Fruit fly (Drosophila melanogaster) whole organism, embryonic: ENCODE results near the gene CAH7.

Experiments used
- CG10274 ChIP-seq: fragments of 200-800 bp; sonication (Bioruptor generic); optimal IDR thresholded peaks from 3 replicates; lab custom pipeline; 2017; ENCODE audit warnings: missing biosample characterization, mild to moderate bottlenecking, missing genetic modification characterization
- CG10543 ChIP-seq: fragments of 200-800 bp; sonication (Bioruptor generic); optimal IDR thresholded peaks from 3 replicates; lab custom pipeline; 2017; ENCODE audit warnings: missing biosample characterization, mild to moderate bottlenecking, missing genetic modification characterization, moderate library complexity
- CG14667 ChIP-seq: fragments of 200-800 bp; sonication (Bioruptor generic); IDR thresholded peaks from 2 replicates; pipeline ENCODE4 v1.3.6; 2022; ENCODE audit warnings: missing biosample characterization, missing genetic modification characterization
- CG14965 ChIP-seq: fragments of 200-800 bp; sonication (Bioruptor generic); optimal IDR thresholded peaks from 2 replicates; lab custom pipeline; 2016; ENCODE audit warnings: missing biosample characterization, missing genetic modification characterization, borderline replicate concordance
- CG15073 ChIP-seq: fragments of 200-800 bp; sonication (Bioruptor generic); optimal IDR thresholded peaks from 2 replicates; lab custom pipeline; 2016; ENCODE audit warnings: missing biosample characterization, missing genetic modification characterization
- CG15479 ChIP-seq: fragments of 200-800 bp; sonication (Bioruptor generic); optimal IDR thresholded peaks from 3 replicates; lab custom pipeline; 2019; ENCODE audit warnings: missing biosample characterization, mild to moderate bottlenecking, missing genetic modification characterization, moderate library complexity
- CG18476 ChIP-seq: fragments of 200-800 bp; sonication (Bioruptor generic); optimal IDR thresholded peaks from 2 replicates; lab custom pipeline; 2016; ENCODE audit warnings: missing biosample characterization, mild to moderate bottlenecking, missing genetic modification characterization
- CG2120 ChIP-seq: fragments of 200-800 bp; sonication (Bioruptor generic); optimal IDR thresholded peaks from 3 replicates; lab custom pipeline; 2016; ENCODE audit warnings: missing biosample characterization, missing genetic modification characterization
- CG30403 ChIP-seq: fragments of 200-800 bp; sonication (Bioruptor generic); optimal IDR thresholded peaks from 3 replicates; lab custom pipeline; 2016; ENCODE audit warnings: missing biosample characterization, missing genetic modification characterization
- CG31388 ChIP-seq: fragments of 200-800 bp; sonication (Bioruptor generic); optimal IDR thresholded peaks from 2 replicates; lab custom pipeline; 2016; ENCODE audit warnings: missing biosample characterization, missing genetic modification characterization
- CG5180 ChIP-seq: fragments of 200-800 bp; sonication (Bioruptor generic); optimal IDR thresholded peaks from 3 replicates; lab custom pipeline; 2017; ENCODE audit warnings: missing biosample characterization, missing genetic modification characterization, mild to moderate bottlenecking, moderate library complexity, missing genetic modification reagents
- CG5245 ChIP-seq: fragments of 200-800 bp; sonication (Bioruptor generic); optimal IDR thresholded peaks from 3 replicates; lab custom pipeline; 2016; ENCODE audit warnings: missing biosample characterization, missing genetic modification characterization
- CG6683 ChIP-seq: fragments of 200-800 bp; sonication (Bioruptor generic); optimal IDR thresholded peaks from 2 replicates; lab custom pipeline; 2017; ENCODE audit warnings: missing biosample characterization, mild to moderate bottlenecking, missing genetic modification characterization, missing genetic modification reagents
- CG6765 ChIP-seq: fragments of 200-800 bp; sonication (Bioruptor generic); optimal IDR thresholded peaks from 3 replicates; lab custom pipeline; 2017; ENCODE audit warnings: missing biosample characterization, mild to moderate bottlenecking, missing genetic modification characterization
- CG7271 ChIP-seq: fragments of 200-800 bp; sonication (Bioruptor generic); optimal IDR thresholded peaks from 2 replicates; lab custom pipeline; 2018; ENCODE audit warnings: missing biosample characterization, mild to moderate bottlenecking, missing genetic modification characterization, moderate library complexity
- CG7786 ChIP-seq: fragments of 200-800 bp; sonication (Bioruptor generic); optimal IDR thresholded peaks from 2 replicates; lab custom pipeline; 2016; ENCODE audit warnings: missing biosample characterization, missing genetic modification characterization
- CG8924 ChIP-seq: fragments of 200-800 bp; optimal IDR thresholded peaks from 3 replicates; lab custom pipeline; 2019; ENCODE audit warnings: missing biosample characterization, mild to moderate bottlenecking, missing genetic modification characterization, moderate library complexity
- CG9215 ChIP-seq: fragments of 200-800 bp; sonication (Bioruptor generic); IDR thresholded peaks from 2 replicates; pipeline ENCODE4 v1.3.6; 2022; ENCODE audit warnings: missing biosample characterization, missing genetic modification characterization
- CrebB ChIP-seq: fragments of 200-800 bp; sonication (Bioruptor generic); optimal IDR thresholded peaks from 3 replicates; lab custom pipeline; 2018; ENCODE audit warnings: missing biosample characterization, mild to moderate bottlenecking, missing genetic modification characterization
- Deaf1 ChIP-seq: fragments of 200-800 bp; optimal IDR thresholded peaks from 3 replicates; lab custom pipeline; 2019; ENCODE audit warnings: missing biosample characterization, mild to moderate bottlenecking, missing genetic modification characterization, moderate library complexity
- Dref ChIP-seq: fragments of 200-800 bp; sonication (Bioruptor generic); IDR thresholded peaks from 2 replicates; pipeline ENCODE4 v1.3.6; 2022; ENCODE audit warnings: missing biosample characterization, missing genetic modification characterization
- E2f1 ChIP-seq: fragments of 200-800 bp; sonication (Bioruptor generic); IDR thresholded peaks from 2 replicates; pipeline ENCODE4 v1.3.6; 2022; ENCODE audit warnings: missing biosample characterization, missing genetic modification characterization
- E2f2 ChIP-seq: fragments of 200-800 bp; sonication (Bioruptor generic); IDR thresholded peaks from 2 replicates; pipeline ENCODE4 v1.3.6; 2022; ENCODE audit warnings: missing biosample characterization, missing genetic modification characterization
- Eip74EF ChIP-seq, 2 experiments: fragments of 200-800 bp in 1 of 2; fragments of >200 bp in 1 of 2; sonication (Bioruptor generic) in 1 of 2; optimal IDR thresholded peaks; 2 replicates each; lab custom pipeline; 2017 to 2019; ENCODE audit warnings: missing biosample characterization in 2 of 2, missing genetic modification characterization in 2 of 2, mild to moderate bottlenecking in 1 of 2, moderate library complexity in 1 of 2
- Lpt ChIP-seq: fragments of >200 bp; optimal IDR thresholded peaks from 2 replicates; lab custom pipeline; 2018; ENCODE audit warnings: missing biosample characterization, missing genetic modification characterization
- Pdp1 ChIP-seq, 2 experiments: fragments of 200-800 bp; sonication (Bioruptor generic); optimal IDR thresholded peaks; 3 replicates each; lab custom pipeline; 2016; ENCODE audit warnings: missing biosample characterization in 2 of 2, missing genetic modification characterization in 2 of 2, mild to moderate bottlenecking in 1 of 2, moderate library complexity in 1 of 2
- Side ChIP-seq: fragments of 200-800 bp; sonication (Bioruptor generic); optimal IDR thresholded peaks from 2 replicates; lab custom pipeline; 2016; ENCODE audit warnings: missing biosample characterization, missing genetic modification characterization
- Usf ChIP-seq: fragments of 200-800 bp; sonication (Bioruptor generic); optimal IDR thresholded peaks from 2 replicates; lab custom pipeline; 2017; ENCODE audit warnings: missing genotype, missing biosample characterization, missing genetic modification characterization
- amos ChIP-seq: fragments of 200-800 bp; sonication (Bioruptor generic); IDR thresholded peaks from 2 replicates; pipeline ENCODE4 v1.3.6; 2022; ENCODE audit warnings: missing biosample characterization, missing genetic modification characterization; ENCODE audit not compliant: partially characterized antibody
- bowl ChIP-seq: fragments of 200-800 bp; sonication (Bioruptor generic); IDR thresholded peaks from 2 replicates; pipeline ENCODE4 v1.3.6; 2022; ENCODE audit warnings: missing biosample characterization, missing genetic modification characterization
- cato ChIP-seq: fragments of 200-800 bp; sonication (Bioruptor generic); optimal IDR thresholded peaks from 2 replicates; lab custom pipeline; 2016; ENCODE audit warnings: missing biosample characterization, missing genetic modification characterization, borderline replicate concordance
- cg ChIP-seq: fragments of 200-800 bp; sonication (Bioruptor generic); optimal IDR thresholded peaks from 3 replicates; lab custom pipeline; 2019; ENCODE audit warnings: missing biosample characterization, mild to moderate bottlenecking, missing genetic modification characterization, moderate library complexity
- chif ChIP-seq, 2 experiments: fragments of 200-800 bp; sonication (Bioruptor generic); optimal IDR thresholded peaks; 3 replicates each; lab custom pipeline; 2016; ENCODE audit warnings: missing biosample characterization in 2 of 2, missing genetic modification characterization in 2 of 2
- disco-r ChIP-seq: fragments of 200-800 bp; sonication (Bioruptor generic); optimal IDR thresholded peaks from 2 replicates; lab custom pipeline; 2016; ENCODE audit warnings: missing biosample characterization, missing genetic modification characterization
- dmrt11E ChIP-seq: fragments of 200-800 bp; sonication (Bioruptor generic); optimal IDR thresholded peaks from 3 replicates; lab custom pipeline; 2018; ENCODE audit warnings: missing biosample characterization, mild to moderate bottlenecking, missing genetic modification characterization, moderate library complexity
- dpn ChIP-seq, 2 experiments: fragments of 200-800 bp; sonication (Bioruptor generic); optimal IDR thresholded peaks; 3 replicates each; lab custom pipeline; 2016; ENCODE audit warnings: missing biosample characterization in 2 of 2, missing genetic modification characterization in 2 of 2
- dysf ChIP-seq: fragments of 200-800 bp; sonication (Bioruptor generic); IDR thresholded peaks from 3 replicates; pipeline ENCODE4 v1.3.6; 2022; ENCODE audit warnings: missing biosample characterization, missing genetic modification characterization
- esg ChIP-seq: fragments of 200-800 bp; sonication (Bioruptor generic); conservative IDR thresholded peaks from 2 replicates; pipeline ENCODE4 v1.3.6; 2022; ENCODE audit warnings: missing biosample characterization, missing genetic modification characterization
- ewg ChIP-seq: fragments of 200-800 bp; sonication (Bioruptor generic); optimal IDR thresholded peaks from 3 replicates; lab custom pipeline; 2017; ENCODE audit warnings: mild to moderate bottlenecking, missing biosample characterization, missing genetic modification reagents, missing genetic modification characterization
- gt ChIP-seq: fragments of 200-800 bp; sonication (Bioruptor generic); IDR thresholded peaks from 2 replicates; pipeline ENCODE4 v1.3.6; 2022; ENCODE audit warnings: missing biosample characterization, missing genetic modification characterization
- insv ChIP-seq, 2 experiments: fragments of 200-800 bp; sonication (Bioruptor generic); optimal IDR thresholded peaks; 3 replicates each; lab custom pipeline; 2016 to 2018; ENCODE audit warnings: missing biosample characterization in 2 of 2, missing genetic modification characterization in 2 of 2
- kay ChIP-seq: fragments of 200-800 bp; sonication (Bioruptor generic); optimal IDR thresholded peaks from 2 replicates; lab custom pipeline; 2016; ENCODE audit warnings: missing biosample characterization, missing genetic modification characterization
- nau ChIP-seq: fragments of 200-800 bp; sonication (Bioruptor generic); optimal IDR thresholded peaks from 3 replicates; lab custom pipeline; 2017; ENCODE audit warnings: missing biosample characterization, mild to moderate bottlenecking, missing genetic modification characterization, missing genetic modification reagents
- nmo ChIP-seq: fragments of 200-800 bp; sonication (Bioruptor generic); optimal IDR thresholded peaks from 2 replicates; lab custom pipeline; 2018; ENCODE audit warnings: missing biosample characterization, mild to moderate bottlenecking, missing genetic modification characterization, moderate library complexity
- sisA ChIP-seq: fragments of 200-800 bp; sonication (Bioruptor generic); IDR thresholded peaks from 2 replicates; pipeline ENCODE4 v1.3.6; 2022; ENCODE audit warnings: missing biosample characterization, missing genetic modification characterization
- slou ChIP-seq: fragments of 200-800 bp; sonication (Bioruptor generic); optimal IDR thresholded peaks from 3 replicates; lab custom pipeline; 2016; ENCODE audit warnings: missing biosample characterization, missing genetic modification characterization
- stwl ChIP-seq: fragments of 200-800 bp; sonication (Bioruptor generic); optimal IDR thresholded peaks from 3 replicates; lab custom pipeline; 2018; ENCODE audit warnings: missing biosample characterization, mild to moderate bottlenecking, missing genetic modification characterization, moderate library complexity
- vvl ChIP-seq: fragments of 200-800 bp; sonication (Bioruptor generic); IDR thresholded peaks from 2 replicates; pipeline ENCODE4 v1.3.6; 2022; ENCODE audit warnings: missing biosample characterization, missing genetic modification characterization
- wek ChIP-seq: fragments of 200-800 bp; sonication (Bioruptor generic); optimal IDR thresholded peaks from 3 replicates; lab custom pipeline; 2018; ENCODE audit warnings: missing biosample characterization, mild to moderate bottlenecking, missing genetic modification characterization, moderate library complexity
- wor ChIP-seq: fragments of 200-800 bp; sonication (Bioruptor generic); IDR thresholded peaks from 2 replicates; pipeline ENCODE4 v1.3.6; 2022; ENCODE audit warnings: missing biosample characterization, missing genetic modification characterization
- z ChIP-seq: fragments of 200-800 bp; sonication (Bioruptor generic); IDR thresholded peaks from 3 replicates; pipeline ENCODE4 v1.3.6; 2022; ENCODE audit warnings: missing biosample characterization, missing genetic modification characterization

CAH7 gene

DNA sequence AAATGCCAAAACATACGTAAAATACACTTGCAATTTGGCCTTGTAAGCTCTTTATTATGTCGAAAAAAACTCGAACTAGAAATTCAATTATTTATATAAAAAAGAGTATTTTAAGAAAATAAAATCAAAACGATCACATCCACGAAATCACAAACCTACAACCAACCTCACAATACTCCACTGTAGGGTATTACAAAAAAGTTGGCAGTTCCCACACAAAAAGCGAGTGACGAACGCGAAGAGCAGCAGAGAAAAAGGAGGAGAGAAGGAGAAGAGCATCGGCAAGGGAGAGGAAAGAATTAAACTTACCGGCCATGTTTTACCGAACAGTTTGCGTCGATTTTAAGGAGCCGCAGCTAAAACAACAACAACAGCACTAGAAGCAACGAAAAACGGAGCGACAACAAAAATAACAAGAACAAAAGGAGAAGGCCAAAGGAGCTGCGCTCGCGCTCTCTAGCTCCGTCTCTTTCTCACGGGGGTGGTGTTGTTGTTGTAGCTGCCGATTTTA, 20.9 kb downstream of the CAH7 start (continued):
- peak in 1 of 2 experiments; percentile 10 for TF ChIP-seq dpn (GFP tag; optimal IDR thresholded peaks at IDR 0.05; lab: Kevin White, UChicago)
- no peak for TF ChIP-seq CG31388 (GFP tag; lab: Kevin White, UChicago)
- TF ChIP-seq CG5180 (GFP tag; lab: Kevin White, UChicago) = no peak
- no peak for TF ChIP-seq disco-r (GFP tag; lab: Kevin White, UChicago)
- no peak for TF ChIP-seq z (GFP tag; lab: Robert Waterston, UW)
- TF ChIP-seq bowl = no peak
- TF ChIP-seq esg = no peak
- peak; percentile 26 for TF ChIP-seq stwl (tag; lab: Kevin White, UChicago)
- no peak for TF ChIP-seq amos
- TF ChIP-seq nau = no peak
- no peak for TF ChIP-seq CG7271 (tag; lab: Kevin White, UChicago)
- no peak for TF ChIP-seq Eip74EF (GFP tag; optimal IDR thresholded peaks at IDR 0.05; lab: Kevin White, UChicago)
- TF ChIP-seq cato = no peak
- TF ChIP-seq wek (GFP tag; lab: Kevin White, UChicago) = no peak
- peak; percentile 51 for TF ChIP-seq CG10274 (GFP tag; lab: Kevin White, UChicago)
- TF ChIP-seq gt = no peak
- no peak for TF ChIP-seq dysf (GFP tag; lab: Robert Waterston, UW)
- no peak for TF ChIP-seq sisA
- TF ChIP-seq Lpt (GFP tag; lab: Kevin White, UChicago) = no peak
- TF ChIP-seq dmrt11E = no peak
- TF ChIP-seq CG9215 (GFP tag; lab: Robert Waterston, UW) = no peak
- TF ChIP-seq wor (GFP tag; lab: Robert Waterston, UW) = no peak
- TF ChIP-seq Pdp1 (GFP tag; optimal IDR thresholded peaks at IDR 0.05; lab: Kevin White, UChicago) = no peak
- TF ChIP-seq CG30403 (GFP tag; lab: Kevin White, UChicago) = peak; percentile 30
- TF ChIP-seq Side = no peak
- no peak for TF ChIP-seq nmo (GFP tag; lab: Kevin White, UChicago)
- no peak for TF ChIP-seq E2f1
- TF ChIP-seq CG6765 = no peak
- no peak for TF ChIP-seq slou
- TF ChIP-seq CG7786 (GFP tag; lab: Kevin White, UChicago) = no peak
- no peak for TF ChIP-seq CG15479 (GFP tag; lab: Kevin White, UChicago)
- TF ChIP-seq Dref (GFP tag; lab: Robert Waterston, UW) = no peak
- TF ChIP-seq CG8924 (tag; lab: Kevin White, UChicago) = peak; percentile 15
- no peak for TF ChIP-seq CrebB
- TF ChIP-seq E2f2 (GFP tag; lab: Robert Waterston, UW) = 0 out of 2 replicates have a peak, but pooled peaks have one; percentile 30
- TF ChIP-seq CG14667 (GFP tag; lab: Robert Waterston, UW) = no peak
- no peak for TF ChIP-seq kay
- TF ChIP-seq vvl (GFP tag; lab: Robert Waterston, UW) = no peak
- TF ChIP-seq CG14965 = no peak
- no peak for TF ChIP-seq cg
- no peak for TF ChIP-seq Usf (GFP tag; lab: Kevin White, UChicago)
- no peak for TF ChIP-seq CG10543
- no peak for TF ChIP-seq insv (GFP tag; optimal IDR thresholded peaks at IDR 0.05; lab: Kevin White, UChicago)
- no peak for TF ChIP-seq CG5245
- TF ChIP-seq Deaf1 (tag; lab: Kevin White, UChicago) = peak; percentile 40
- no peak for TF ChIP-seq CG6683 (GFP tag; lab: Kevin White, UChicago)
- no peak for TF ChIP-seq CG18476 (GFP tag; lab: Kevin White, UChicago)
- TF ChIP-seq CG2120 (GFP tag; lab: Kevin White, UChicago) = peak; percentile 28
- no peak for TF ChIP-seq CG15073
- no peak for TF ChIP-seq chif (GFP tag; optimal IDR thresholded peaks at IDR 0.05; lab: Kevin White, UChicago)
- TF ChIP-seq ewg (GFP tag; lab: Kevin White, UChicago) = peak; percentile 17
